Fruit fly (Drosophila melanogaster) whole organism, pupa: Measurements from ENCODE around the gene Mpp6.

Source experiments
- CG13204 ChIP-seq: fragments of 200-800 bp; sonication (Bioruptor generic); optimal IDR thresholded peaks from 2 replicates; lab custom pipeline; 2018; ENCODE audit warnings: missing biosample characterization, mild to moderate bottlenecking, missing genetic modification characterization, moderate library complexity
- CG14655 ChIP-seq: fragments of 200-800 bp; sonication (Bioruptor generic); optimal IDR thresholded peaks from 3 replicates; lab custom pipeline; 2017; ENCODE audit warnings: mild to moderate bottlenecking, missing biosample characterization, missing genetic modification reagents, missing genetic modification characterization
- CG34367 ChIP-seq: fragments of 200-800 bp; sonication (Bioruptor generic); optimal IDR thresholded peaks from 2 replicates; lab custom pipeline; 2018; ENCODE audit warnings: missing biosample characterization, mild to moderate bottlenecking, missing genetic modification characterization
- CG8159 ChIP-seq: fragments of 200-800 bp; sonication (Bioruptor generic); optimal IDR thresholded peaks from 3 replicates; lab custom pipeline; 2018; ENCODE audit warnings: missing biosample characterization, mild to moderate bottlenecking, missing genetic modification characterization, moderate library complexity
- D1 ChIP-seq: fragments of 200-800 bp; sonication (Bioruptor generic); optimal IDR thresholded peaks from 2 replicates; lab custom pipeline; 2018; ENCODE audit warnings: missing biosample characterization, mild to moderate bottlenecking, missing genetic modification characterization, moderate library complexity
- EcR ChIP-seq: fragments of 200-800 bp; sonication (Bioruptor generic); optimal IDR thresholded peaks from 3 replicates; lab custom pipeline; 2019; ENCODE audit warnings: missing biosample characterization, missing genetic modification characterization, mild to moderate bottlenecking, moderate library complexity, missing genetic modification reagents
- Pif1A ChIP-seq: fragments of 200-800 bp; sonication (Bioruptor generic); optimal IDR thresholded peaks from 3 replicates; lab custom pipeline; 2016; ENCODE audit warnings: missing biosample characterization, missing genetic modification characterization
- Pif1B ChIP-seq: fragments of 200-800 bp; sonication (Bioruptor generic); optimal IDR thresholded peaks from 3 replicates; lab custom pipeline; 2016; ENCODE audit warnings: missing biosample characterization, missing genetic modification characterization
- Snoo ChIP-seq: fragments of 200-800 bp; sonication (Bioruptor generic); optimal IDR thresholded peaks from 3 replicates; lab custom pipeline; 2017; ENCODE audit warnings: missing biosample characterization, mild to moderate bottlenecking, missing genetic modification characterization, inconsistent platforms
- fd96Ca ChIP-seq: fragments of 200-800 bp; sonication (Bioruptor generic); IDR thresholded peaks from 3 replicates; pipeline ENCODE4 v1.3.6; 2022; ENCODE audit warnings: missing biosample characterization, missing genetic modification characterization
- gl ChIP-seq: fragments of 200-800 bp; sonication (Bioruptor generic); optimal IDR thresholded peaks from 2 replicates; lab custom pipeline; 2018; ENCODE audit warnings: missing biosample characterization, mild to moderate bottlenecking, missing genetic modification characterization

DNA sequence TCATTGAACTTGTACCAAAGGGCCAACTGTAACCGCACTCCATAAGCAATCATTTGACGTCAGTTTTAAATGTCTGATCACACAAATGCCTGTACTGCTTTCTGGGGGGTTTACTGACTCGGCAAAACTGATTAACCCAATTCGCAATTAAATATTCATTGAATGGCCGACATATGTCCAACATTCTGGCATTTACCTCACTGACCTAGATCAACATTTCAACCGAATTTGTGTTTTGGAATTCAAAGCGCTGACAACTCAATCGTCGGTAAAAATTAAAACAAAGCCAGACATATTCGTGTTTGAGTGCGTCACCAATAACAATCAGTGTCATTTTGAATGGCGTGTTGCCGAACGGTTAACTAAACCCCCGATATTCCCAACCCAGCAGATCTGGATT, 40.4 kb upstream of the Mpp6 start:
- no peak for TF ChIP-seq gl
- no peak for TF ChIP-seq CG34367
- TF ChIP-seq CG8159 = no peak
- no peak for TF ChIP-seq EcR (GFP tag; lab: Kevin White, UChicago)
- TF ChIP-seq Pif1B (GFP tag; lab: Kevin White, UChicago) = no peak
- no peak for TF ChIP-seq fd96Ca
- TF ChIP-seq D1 (tag; lab: Kevin White, UChicago) = no peak
- no peak for TF ChIP-seq CG14655 (GFP tag; lab: Kevin White, UChicago)
- TF ChIP-seq CG13204 (GFP tag; lab: Kevin White, UChicago) = no peak
- no peak for TF ChIP-seq Snoo
- TF ChIP-seq Pif1A (GFP tag; lab: Kevin White, UChicago) = no peak
